Worm (Caenorhabditis elegans): Measurements from ENCODE around the gene K08D9.6.

DNA sequence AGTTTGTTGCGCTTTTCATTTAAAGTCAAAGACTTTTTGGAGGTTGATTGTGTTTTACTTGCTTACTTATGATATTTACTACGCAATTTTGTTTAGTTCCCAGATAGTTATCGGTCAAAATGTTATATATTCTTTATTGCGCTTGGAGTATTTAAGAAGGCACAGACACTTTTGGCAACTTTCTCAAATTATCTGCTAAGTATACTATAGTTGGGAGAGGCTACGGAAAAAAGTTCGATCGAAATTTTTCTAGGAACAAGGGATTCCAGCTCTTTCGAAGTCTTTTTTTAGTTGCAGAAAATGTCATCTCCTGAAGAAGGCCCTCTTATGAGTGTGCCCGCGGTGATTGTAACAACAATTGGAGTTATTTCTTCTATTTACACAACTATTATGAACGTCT, 25.3 kb upstream of the K08D9.6 start, which contains the start of gene srbc-5:
- TF ChIP-seq ztf-11 (tag; optimal IDR thresholded peaks at IDR 0.05), result no peak
- TF ChIP-seq unc-120 (tag; optimal IDR thresholded peaks at IDR 0.05; ENCODE audit: poor library complexity, severe bottlenecking), result no peak
- no peak for TF ChIP-seq unc-62 (GFP tag; optimal IDR thresholded peaks at IDR 0.05)
- TF ChIP-seq blmp-1 (tag; optimal IDR thresholded peaks at IDR 0.05), result no peak
- TF ChIP-seq elt-3 (tag; optimal IDR thresholded peaks at IDR 0.05), result no peak
- no peak for TF ChIP-seq tbx-8 (GFP tag; optimal IDR thresholded peaks at IDR 0.05)

Measured in whole organism, mixed stage, embryonic.